Fruit fly (Drosophila melanogaster) whole organism, embryonic: Measurements from ENCODE around the gene Jon99Ci.

Experiments used
- Awh ChIP-seq: fragments of 200-800 bp; sonication (Bioruptor generic); IDR thresholded peaks from 2 replicates; pipeline ENCODE4, ENCODE4 v1.3.6; 2022; ENCODE audit warnings: missing biosample characterization, missing genetic modification characterization
- CG12071 ChIP-seq: fragments of 200-800 bp; sonication (Bioruptor generic); optimal IDR thresholded peaks from 3 replicates; lab custom pipeline; 2018; ENCODE audit warnings: missing biosample characterization, mild to moderate bottlenecking, missing genetic modification characterization
- CG12219 ChIP-seq: fragments of 200-800 bp; sonication (Bioruptor generic); optimal IDR thresholded peaks from 3 replicates; lab custom pipeline; 2018; ENCODE audit warnings: missing biosample characterization, mild to moderate bottlenecking, missing genetic modification characterization
- CG1233 ChIP-seq: fragments of 200-800 bp; sonication (Bioruptor generic); optimal IDR thresholded peaks from 4 replicates; lab custom pipeline; 2018; ENCODE audit warnings: missing biosample characterization, mild to moderate bottlenecking, missing genetic modification characterization
- CG12769 ChIP-seq: fragments of 200-800 bp; sonication (Bioruptor generic); optimal IDR thresholded peaks from 2 replicates; lab custom pipeline; 2019; ENCODE audit warnings: missing biosample characterization, mild to moderate bottlenecking, missing genetic modification characterization, moderate library complexity
- CG15514 ChIP-seq: fragments of 200-800 bp; sonication (Bioruptor generic); optimal IDR thresholded peaks from 3 replicates; lab custom pipeline; 2017; ENCODE audit warnings: missing biosample characterization, missing genetic modification characterization, mild to moderate bottlenecking, moderate library complexity, missing genetic modification reagents
- CG16813 ChIP-seq: fragments of 200-800 bp; sonication (Bioruptor generic); IDR thresholded peaks from 3 replicates; pipeline ENCODE4 v1.3.6; 2022; ENCODE audit warnings: missing biosample characterization, missing genetic modification characterization; ENCODE audit not compliant: partially characterized antibody
- CG17568 ChIP-seq: fragments of 200-800 bp; sonication (Bioruptor generic); optimal IDR thresholded peaks from 2 replicates; lab custom pipeline; 2018; ENCODE audit warnings: missing biosample characterization, mild to moderate bottlenecking, missing genetic modification characterization, moderate library complexity
- CG2199 ChIP-seq: fragments of 200-800 bp; sonication (Bioruptor generic); IDR thresholded peaks from 3 replicates; pipeline ENCODE4 v1.3.6; 2022; ENCODE audit warnings: missing biosample characterization, missing genetic modification characterization
- CG32532 ChIP-seq: fragments of 200-800 bp; sonication (Bioruptor generic); IDR thresholded peaks from 2 replicates; pipeline ENCODE4 v1.3.6; 2022; ENCODE audit warnings: missing biosample characterization, missing genetic modification characterization
- CG32767 ChIP-seq: fragments of 200-800 bp; sonication (Bioruptor generic); IDR thresholded peaks from 2 replicates; pipeline ENCODE4 v1.3.6; 2022; ENCODE audit warnings: missing biosample characterization, missing genetic modification characterization
- CG32772 ChIP-seq: fragments of 200-800 bp; sonication (Bioruptor generic); IDR thresholded peaks from 2 replicates; pipeline ENCODE4 v1.3.6; 2022; ENCODE audit warnings: missing biosample characterization, missing genetic modification characterization
- CG33557 ChIP-seq: fragments of 200-800 bp; sonication (Bioruptor generic); optimal IDR thresholded peaks from 2 replicates; lab custom pipeline; 2019; ENCODE audit warnings: missing biosample characterization, mild to moderate bottlenecking, missing genetic modification characterization, moderate library complexity
- CG34224 ChIP-seq: fragments of 200-800 bp; sonication (Bioruptor generic); IDR thresholded peaks from 3 replicates; pipeline ENCODE4 v1.3.6; 2022; ENCODE audit warnings: missing biosample characterization, missing genetic modification characterization; ENCODE audit not compliant: partially characterized antibody
- CG34422 ChIP-seq: fragments of 200-800 bp; sonication (Bioruptor generic); IDR thresholded peaks from 3 replicates; pipeline ENCODE4 v1.3.6; 2022; ENCODE audit warnings: missing biosample characterization, missing genetic modification characterization
- CG3726 ChIP-seq: fragments of 200-800 bp; sonication (Bioruptor generic); IDR thresholded peaks from 3 replicates; pipeline ENCODE4, ENCODE4 v1.3.6; 2022; ENCODE audit warnings: missing biosample characterization, missing genetic modification characterization
- CG4730 ChIP-seq: fragments of 200-800 bp; sonication (Bioruptor generic); IDR thresholded peaks from 2 replicates; pipeline ENCODE4 v1.3.6; 2022; ENCODE audit warnings: missing biosample characterization, missing genetic modification characterization
- CG5180 ChIP-seq: fragments of 200-800 bp; sonication (Bioruptor generic); optimal IDR thresholded peaks from 3 replicates; lab custom pipeline; 2017; ENCODE audit warnings: missing biosample characterization, missing genetic modification characterization, mild to moderate bottlenecking, moderate library complexity, missing genetic modification reagents
- CG5245 ChIP-seq: fragments of 200-800 bp; sonication (Bioruptor generic); optimal IDR thresholded peaks from 3 replicates; lab custom pipeline; 2016; ENCODE audit warnings: missing biosample characterization, missing genetic modification characterization
- CG7963 ChIP-seq: fragments of 200-800 bp; sonication (Bioruptor generic); IDR thresholded peaks from 3 replicates; pipeline ENCODE4 v1.3.6; 2022; ENCODE audit warnings: missing biosample characterization, missing genetic modification characterization; ENCODE audit not compliant: partially characterized antibody
- CG7987 ChIP-seq: fragments of 200-800 bp; sonication (Bioruptor generic); optimal IDR thresholded peaks from 2 replicates; lab custom pipeline; 2018; ENCODE audit warnings: missing biosample characterization, mild to moderate bottlenecking, missing genetic modification characterization, moderate library complexity
- CG8290 ChIP-seq, 3 experiments: fragments of 200-800 bp; sonication (Bioruptor generic); optimal IDR thresholded peaks; 2 replicates each; lab custom pipeline; 2016 to 2019; ENCODE audit warnings: missing biosample characterization in 3 of 3, missing genetic modification characterization in 3 of 3, mild to moderate bottlenecking in 2 of 3, moderate library complexity in 1 of 3
- CG8765 ChIP-seq: fragments of 200-800 bp; sonication (Bioruptor generic); IDR thresholded peaks from 2 replicates; pipeline ENCODE4 v1.3.6; 2022; ENCODE audit warnings: missing biosample characterization, missing genetic modification characterization
- Fer1 ChIP-seq: fragments of 200-800 bp; sonication (Bioruptor generic); optimal IDR thresholded peaks from 2 replicates; lab custom pipeline; 2017; ENCODE audit warnings: missing biosample characterization, mild to moderate bottlenecking, missing genetic modification characterization
- GATAe ChIP-seq: fragments of 200-800 bp; sonication (Bioruptor generic); conservative IDR thresholded peaks from 2 replicates; pipeline ENCODE4 v1.3.6; 2022; ENCODE audit warnings: missing biosample characterization, missing genetic modification characterization
- Gsc ChIP-seq: fragments of 200-800 bp; sonication (Bioruptor generic); IDR thresholded peaks from 2 replicates; pipeline ENCODE4 v1.3.6; 2022; ENCODE audit warnings: missing biosample characterization, missing genetic modification characterization
- HmgD ChIP-seq: fragments of 200-800 bp; sonication (Bioruptor generic); optimal IDR thresholded peaks from 3 replicates; lab custom pipeline; 2016; ENCODE audit warnings: missing biosample characterization, missing genetic modification characterization
- Hr78 ChIP-seq, 2 experiments: fragments of 200-800 bp in 1 of 2; fragments of >200 bp in 1 of 2; sonication (Bioruptor generic) in 1 of 2; optimal IDR thresholded peaks; 2 replicates each; lab custom pipeline; 2017 to 2019; ENCODE audit warnings: missing biosample characterization in 2 of 2, missing genetic modification characterization in 2 of 2, mild to moderate bottlenecking in 1 of 2, moderate library complexity in 1 of 2
- Lhr ChIP-seq: fragments of 200-800 bp; sonication (Bioruptor generic); optimal IDR thresholded peaks from 3 replicates; lab custom pipeline; 2017; ENCODE audit warnings: mild to moderate bottlenecking, missing biosample characterization, missing genetic modification reagents, missing genetic modification characterization
- Vsx1 ChIP-seq: fragments of 200-800 bp; sonication (Bioruptor generic); optimal IDR thresholded peaks from 2 replicates; lab custom pipeline; 2017; ENCODE audit warnings: missing biosample characterization, mild to moderate bottlenecking, missing genetic modification characterization, missing genetic modification reagents
- Xrp1 ChIP-seq: fragments of 200-800 bp; sonication (Bioruptor generic); IDR thresholded peaks from 2 replicates; pipeline ENCODE4 v1.3.6; 2022; ENCODE audit warnings: missing biosample characterization, missing genetic modification characterization
- ab ChIP-seq: fragments of 200-800 bp; sonication (Bioruptor generic); optimal IDR thresholded peaks from 2 replicates; lab custom pipeline; 2016; ENCODE audit warnings: missing biosample characterization, missing genetic modification characterization
- al ChIP-seq: fragments of 200-800 bp; sonication (Bioruptor generic); IDR thresholded peaks from 2 replicates; pipeline ENCODE4 v1.3.6; 2022; ENCODE audit warnings: missing biosample characterization, missing genetic modification characterization
- az2 ChIP-seq: fragments of 200-800 bp; sonication (Bioruptor generic); optimal IDR thresholded peaks from 3 replicates; lab custom pipeline; 2016; ENCODE audit warnings: missing biosample characterization, missing genetic modification characterization
- bcd ChIP-seq: fragments of 200-800 bp; sonication (Bioruptor generic); optimal IDR thresholded peaks from 2 replicates; lab custom pipeline; 2017; ENCODE audit warnings: missing biosample characterization, mild to moderate bottlenecking, missing genetic modification characterization
- br ChIP-seq: fragments of >200 bp; optimal IDR thresholded peaks from 2 replicates; lab custom pipeline; 2017
- chinmo ChIP-seq: fragments of 200-800 bp; sonication (Bioruptor generic); IDR thresholded peaks from 4 replicates; pipeline ENCODE4 v1.3.6; 2022; ENCODE audit warnings: missing biosample characterization, missing genetic modification characterization; ENCODE audit not compliant: partially characterized antibody
- chn ChIP-seq: fragments of 200-800 bp; sonication (Bioruptor generic); optimal IDR thresholded peaks from 2 replicates; lab custom pipeline; 2016; ENCODE audit warnings: missing biosample characterization, missing genetic modification characterization
- corto ChIP-seq: fragments of 200-800 bp; sonication (Bioruptor generic); optimal IDR thresholded peaks from 2 replicates; lab custom pipeline; 2016; ENCODE audit warnings: missing biosample characterization, mild to moderate bottlenecking, missing genetic modification characterization, moderate library complexity
- nerfin-1 ChIP-seq: fragments of 200-800 bp; sonication (Bioruptor generic); optimal IDR thresholded peaks from 3 replicates; lab custom pipeline; 2019; ENCODE audit warnings: missing biosample characterization, mild to moderate bottlenecking, missing genetic modification characterization, moderate library complexity
- pita ChIP-seq: fragments of 200-800 bp; sonication (Bioruptor generic); optimal IDR thresholded peaks from 2 replicates; lab custom pipeline; 2017; ENCODE audit warnings: missing biosample characterization, mild to moderate bottlenecking, missing genetic modification characterization
- ranshi ChIP-seq: fragments of 200-800 bp; sonication (Bioruptor generic); IDR thresholded peaks from 2 replicates; pipeline ENCODE4 v1.3.6; 2022; ENCODE audit warnings: missing biosample characterization, missing genetic modification characterization
- shn ChIP-seq: fragments of 200-800 bp; sonication (Bioruptor generic); optimal IDR thresholded peaks from 3 replicates; lab custom pipeline; 2016; ENCODE audit warnings: missing biosample characterization, missing genetic modification characterization
- sna ChIP-seq: fragments of 200-800 bp; sonication (Bioruptor generic); IDR thresholded peaks from 2 replicates; pipeline ENCODE4 v1.3.6; 2022; ENCODE audit warnings: missing biosample characterization, missing genetic modification characterization; ENCODE audit not compliant: partially characterized antibody
- tap ChIP-seq: fragments of 200-800 bp; optimal IDR thresholded peaks from 3 replicates; lab custom pipeline; 2019; ENCODE audit warnings: missing biosample characterization, mild to moderate bottlenecking, missing genetic modification characterization, moderate library complexity
- tup ChIP-seq: fragments of 200-800 bp; sonication (Bioruptor generic); optimal IDR thresholded peaks from 2 replicates; lab custom pipeline; 2016; ENCODE audit warnings: missing biosample characterization, mild to moderate bottlenecking, missing genetic modification characterization, moderate library complexity
- yki ChIP-seq: fragments of >200 bp; optimal IDR thresholded peaks from 3 replicates; lab custom pipeline; 2018

Jon99Ci gene

DNA sequence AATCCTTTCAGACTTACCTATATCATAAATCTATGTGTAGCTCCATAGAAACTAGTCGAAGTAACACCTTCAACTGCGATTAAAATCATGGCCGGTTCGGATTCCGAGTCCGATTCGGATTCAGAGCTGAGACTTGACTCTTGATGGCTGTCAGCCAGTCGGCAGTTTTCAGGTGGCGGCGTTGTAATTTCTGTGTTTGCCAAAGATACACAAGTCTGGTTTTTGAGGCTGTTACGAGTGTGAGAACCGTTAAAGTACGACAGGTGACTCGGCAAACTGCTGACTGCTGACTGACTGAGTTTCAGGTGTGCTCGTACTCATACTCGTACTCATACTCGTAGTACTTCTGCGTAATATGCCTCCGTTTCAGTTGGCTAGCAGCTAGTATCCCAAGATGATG, 34.8 kb downstream of the Jon99Ci start (continued):
- TF ChIP-seq bcd (GFP tag; lab: Kevin White, UChicago) = peak; percentile 22
- TF ChIP-seq Lhr = no peak
- no peak for TF ChIP-seq CG33557
- peak; percentile 20 for TF ChIP-seq Vsx1 (GFP tag; lab: Kevin White, UChicago)
- TF ChIP-seq CG32772 (GFP tag; lab: Robert Waterston, UW) = no peak
- no peak for TF ChIP-seq CG8765
- no peak for TF ChIP-seq br (lab: Kevin White, UChicago)
- peak; percentile 17 for TF ChIP-seq CG17568 (GFP tag; lab: Kevin White, UChicago)
- peak; percentile 53 for TF ChIP-seq Fer1
- peak; percentile 6 for TF ChIP-seq CG8290 (GFP tag; optimal IDR thresholded peaks at IDR 0.05; lab: Kevin White, UChicago)
- peak in 1 of 2 experiments; percentile 77 for TF ChIP-seq CG8290 (tag; optimal IDR thresholded peaks at IDR 0.05; lab: Kevin White, UChicago)
- no peak for TF ChIP-seq CG2199 (GFP tag; lab: Robert Waterston, UW)
- TF ChIP-seq corto (GFP tag; lab: Kevin White, UChicago) = no peak
- no peak; the same call in 1 of the 2 replicates for TF ChIP-seq ranshi (GFP tag; lab: Robert Waterston, UW)
- TF ChIP-seq CG12071 (GFP tag; lab: Kevin White, UChicago) = peak; percentile 59
- TF ChIP-seq pita (GFP tag; lab: Kevin White, UChicago) = no peak
- TF ChIP-seq Gsc (GFP tag; lab: Robert Waterston, UW) = no peak
- no peak; the same call in 1 of the 2 replicates for TF ChIP-seq Awh (GFP tag; lab: Robert Waterston, UW)
- peak; percentile 42 for TF ChIP-seq CG15514 (GFP tag; lab: Kevin White, UChicago)
- peak; percentile 41 for TF ChIP-seq CG7987 (GFP tag; lab: Kevin White, UChicago)
- TF ChIP-seq al (GFP tag; lab: Robert Waterston, UW) = no peak
- no peak for TF ChIP-seq CG5180
- TF ChIP-seq az2 = no peak
- TF ChIP-seq CG1233 (GFP tag; lab: Kevin White, UChicago) = peak; percentile 2
- TF ChIP-seq, all 482 proteins: peak for 87

DNA sequence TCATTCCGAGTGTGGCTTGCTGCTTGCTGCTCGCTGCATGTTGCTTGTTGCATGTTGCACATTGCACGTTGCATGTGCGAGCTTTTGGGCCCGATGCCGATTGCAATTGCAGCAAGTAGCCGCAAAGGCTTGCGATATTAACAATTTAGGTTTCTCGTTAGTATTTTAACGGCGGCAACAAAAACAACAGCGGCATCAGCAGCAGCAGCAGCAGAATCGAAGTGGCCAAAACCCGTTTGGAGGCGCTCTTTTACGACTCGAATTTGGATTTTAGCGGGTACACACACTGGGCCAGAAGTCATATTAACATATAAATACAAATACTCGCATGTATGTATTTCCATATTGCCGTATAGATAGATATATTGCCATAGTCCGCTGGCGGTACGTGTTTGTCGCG, 45.7 kb downstream of the Jon99Ci start:
- no peak for TF ChIP-seq tup (GFP tag; lab: Kevin White, UChicago)
- TF ChIP-seq chinmo (GFP tag; lab: Robert Waterston, UW) = peak; percentile 92; the same call in 3 of the 4 replicates
- 0 out of 3 replicates have a peak, but pooled peaks have one; percentile 10 for TF ChIP-seq CG34224 (GFP tag; lab: Robert Waterston, UW)

DNA sequence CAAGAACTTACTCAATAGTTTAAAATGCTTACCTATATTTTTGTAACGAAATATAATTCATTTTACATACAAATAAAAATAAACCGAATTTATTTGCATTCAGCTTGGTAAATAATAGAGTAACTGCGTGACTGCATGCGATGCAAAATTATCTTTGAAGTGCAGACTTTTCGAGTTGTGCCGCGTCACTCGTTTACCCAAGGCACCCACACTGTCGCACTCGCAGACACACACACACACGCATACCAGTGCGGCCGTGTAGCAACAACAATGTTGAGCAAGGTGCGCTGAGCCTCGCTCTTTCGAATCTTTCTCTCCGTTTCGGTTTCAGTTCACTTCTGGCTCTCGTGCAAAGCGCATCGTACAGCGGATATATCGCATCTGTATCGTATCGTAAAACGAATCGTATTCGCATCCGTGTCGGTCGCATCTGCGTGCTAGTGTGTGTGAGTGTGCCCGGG, 49.2 kb downstream of the Jon99Ci start, which contains the start of gene CG31038:
CG31038 (plus strand) TSS at position 327 of the 461 bp plus-strand sequence.
- no peak for TF ChIP-seq CG4730 (GFP tag; lab: Robert Waterston, UW)
- no peak for TF ChIP-seq ab
- TF ChIP-seq tap = peak; percentile 21
- 0 out of 2 replicates have a peak, but pooled peaks have one; percentile 15 for TF ChIP-seq CG32532 (GFP tag; lab: Robert Waterston, UW)
- TF ChIP-seq nerfin-1 (tag; lab: Kevin White, UChicago) = peak; percentile 20
- TF ChIP-seq Xrp1 (GFP tag; lab: Robert Waterston, UW) = peak; percentile 28; the same call in 1 of the 2 replicates
- TF ChIP-seq sna (GFP tag; lab: Robert Waterston, UW) = 0 out of 2 replicates have a peak, but pooled peaks have one; percentile 30
- peak; percentile 23 for TF ChIP-seq shn (GFP tag; lab: Kevin White, UChicago)
- no peak for TF ChIP-seq HmgD (GFP tag; lab: Kevin White, UChicago)
- TF ChIP-seq yki (lab: Kevin White, UChicago) = peak; percentile 67
- TF ChIP-seq CG16813 (GFP tag; lab: Robert Waterston, UW) = peak; percentile 37; the same call in 1 of the 3 replicates
- peak; percentile 37 for TF ChIP-seq CG12769 (tag; lab: Kevin White, UChicago)
- peak; percentile 33; the same call in 1 of the 3 replicates for TF ChIP-seq CG7963 (GFP tag; lab: Robert Waterston, UW)
- no peak for TF ChIP-seq GATAe (GFP tag; lab: Robert Waterston, UW)
- peak; percentile 71; the same call in 1 of the 3 replicates for TF ChIP-seq CG34422 (GFP tag; lab: Robert Waterston, UW)
- peak; percentile 47 for TF ChIP-seq CG32767 (GFP tag; lab: Robert Waterston, UW)
- peak; percentile 42 for TF ChIP-seq CG12219 (GFP tag; lab: Kevin White, UChicago)
- TF ChIP-seq CG3726 (GFP tag; lab: Robert Waterston, UW) = no peak
- peak; percentile 34 for TF ChIP-seq corto (GFP tag; lab: Kevin White, UChicago)
- TF ChIP-seq CG5245 (GFP tag; lab: Kevin White, UChicago) = no peak
- TF ChIP-seq Hr78 (GFP tag; optimal IDR thresholded peaks at IDR 0.05; lab: Kevin White, UChicago) = peak in 1 of 2 experiments; percentile 38
- peak; percentile 26 for TF ChIP-seq chn
